Worm (Caenorhabditis elegans) whole organism, young adult: ENCODE results near the gene C15H11.11.

ENCODE experiments used
- B0261.1 ChIP-seq: sonication (generic microtip); optimal IDR thresholded peaks from 2 replicates; lab custom pipeline; 2016; ENCODE audit warnings: mild to moderate bottlenecking, missing genetic modification characterization, moderate library complexity, missing compliant biosample characterization
- F10E7.11 ChIP-seq: sonication (generic microtip); optimal IDR thresholded peaks from 2 replicates; lab custom pipeline; 2017; ENCODE audit warnings: mild to moderate bottlenecking, missing genetic modification characterization, moderate library complexity, missing compliant biosample characterization
- F33H1.4 ChIP-seq: fragments of 200-800 bp; sonication (Bioruptor generic); IDR thresholded peaks from 2 replicates; pipeline ENCODE4 v1.3.6; 2022; ENCODE audit warnings: missing genetic modification reagents, missing genetic modification characterization, missing compliant biosample characterization
- F39B2.1 ChIP-seq: fragments of 200-800 bp; sonication (Bioruptor generic); IDR thresholded peaks from 2 replicates; pipeline ENCODE4 v1.3.6; 2022; ENCODE audit warnings: missing genetic modification reagents, missing genetic modification characterization, missing compliant biosample characterization
- F52B5.7 ChIP-seq: sonication (generic microtip); optimal IDR thresholded peaks from 2 replicates; lab custom pipeline; 2016; ENCODE audit warnings: mild to moderate bottlenecking, missing genetic modification characterization, missing compliant biosample characterization
- F55B11.4 ChIP-seq: sonication (generic microtip); optimal IDR thresholded peaks from 2 replicates; lab custom pipeline; 2016; ENCODE audit warnings: missing compliant biosample characterization, missing genetic modification characterization, borderline replicate concordance; ENCODE audit not compliant: insufficient read depth
- F57C9.4 ChIP-seq: sonication (generic microtip); optimal IDR thresholded peaks from 2 replicates; lab custom pipeline; 2017; ENCODE audit warnings: mild to moderate bottlenecking, missing genetic modification characterization, missing compliant biosample characterization
- K11D2.4 ChIP-seq: fragments of 200-800 bp; sonication (Bioruptor generic); IDR thresholded peaks from 2 replicates; pipeline ENCODE4 v1.3.6; 2022; ENCODE audit warnings: missing genetic modification reagents, missing genetic modification characterization, missing compliant biosample characterization
- Y79H2A.3 ChIP-seq: fragments of 200-800 bp; sonication (Bioruptor generic); conservative IDR thresholded peaks from 2 replicates; pipeline ENCODE4 v1.3.6; 2022; ENCODE audit warnings: missing genetic modification reagents, missing genetic modification characterization, missing compliant biosample characterization
- aptf-2 ChIP-seq: fragments of 200-800 bp; sonication (Bioruptor generic); conservative IDR thresholded peaks from 2 replicates; pipeline ENCODE4 v1.3.6; 2022; ENCODE audit warnings: missing genetic modification reagents, missing genetic modification characterization, missing compliant biosample characterization
- aptf-3 ChIP-seq: fragments of 200-800 bp; sonication (Bioruptor generic); IDR thresholded peaks from 2 replicates; pipeline ENCODE4 v1.3.6; 2022; ENCODE audit warnings: missing genetic modification characterization, missing compliant biosample characterization
- attf-6 ChIP-seq: fragments of 200-800 bp; sonication (Bioruptor generic); IDR thresholded peaks from 2 replicates; pipeline ENCODE4 v1.3.6; 2022; ENCODE audit warnings: missing genetic modification reagents, missing genetic modification characterization, missing compliant biosample characterization
- bed-2 ChIP-seq: fragments of 200-800 bp; sonication (Bioruptor generic); IDR thresholded peaks from 2 replicates; pipeline ENCODE4 v1.3.6; 2022; ENCODE audit warnings: missing genetic modification reagents, missing genetic modification characterization, missing compliant biosample characterization
- ccch-3 ChIP-seq: fragments of 200-800 bp; sonication (Bioruptor generic); optimal IDR thresholded peaks from 2 replicates; lab custom pipeline; 2018; ENCODE audit warnings: mild to moderate bottlenecking, missing genetic modification characterization, missing compliant biosample characterization
- ceh-58 ChIP-seq: fragments of 200-800 bp; sonication (Bioruptor generic); IDR thresholded peaks from 2 replicates; pipeline ENCODE4 v1.3.6; 2022; ENCODE audit warnings: missing genetic modification characterization, missing compliant biosample characterization
- ceh-79 ChIP-seq: sonication (generic microtip); optimal IDR thresholded peaks from 2 replicates; lab custom pipeline; 2017; ENCODE audit warnings: mild to moderate bottlenecking, missing genetic modification characterization, missing compliant biosample characterization
- egrh-3 ChIP-seq: fragments of 200-800 bp; sonication (Bioruptor generic); IDR thresholded peaks from 2 replicates; pipeline ENCODE4 v1.3.6; 2022; ENCODE audit warnings: missing genetic modification reagents, missing genetic modification characterization, missing compliant biosample characterization
- him-1 ChIP-seq: sonication (generic microtip); optimal IDR thresholded peaks from 2 replicates; lab custom pipeline; 2016; ENCODE audit warnings: missing genotype, missing genetic modification reagents, missing genetic modification characterization, missing compliant biosample characterization
- hmg-20 ChIP-seq: fragments of 200-800 bp; sonication (Bioruptor generic); IDR thresholded peaks from 2 replicates; pipeline ENCODE4 v1.3.6; 2022; ENCODE audit warnings: missing genetic modification reagents, missing genetic modification characterization, missing compliant biosample characterization
- hsf-1 ChIP-seq: fragments of 200-800 bp; sonication (Bioruptor generic); IDR thresholded peaks from 2 replicates; pipeline ENCODE4 v1.3.6; 2022; ENCODE audit warnings: missing genetic modification reagents, missing genetic modification characterization, missing compliant biosample characterization
- let-526 ChIP-seq: fragments of 200-800 bp; sonication (Bioruptor generic); IDR thresholded peaks from 2 replicates; pipeline ENCODE4 v1.3.6; 2022; ENCODE audit warnings: missing genetic modification reagents, missing genetic modification characterization, missing compliant biosample characterization
- lin-54 ChIP-seq: fragments of 200-800 bp; sonication (Bioruptor generic); optimal IDR thresholded peaks from 2 replicates; lab custom pipeline; 2018; ENCODE audit warnings: mild to moderate bottlenecking, missing genetic modification characterization, missing compliant biosample characterization
- nfya-1 ChIP-seq: sonication (generic microtip); optimal IDR thresholded peaks from 2 replicates; lab custom pipeline; 2017; ENCODE audit warnings: antibody characterized with exemption, missing compliant biosample characterization, missing genetic modification characterization, borderline replicate concordance; ENCODE audit not compliant: insufficient read depth
- nfya-2 ChIP-seq: fragments of 200-800 bp; sonication (Bioruptor generic); IDR thresholded peaks from 2 replicates; pipeline ENCODE4 v1.3.6; 2022; ENCODE audit warnings: missing genetic modification reagents, missing genetic modification characterization, missing compliant biosample characterization
- nhr-90 ChIP-seq: sonication (generic microtip); optimal IDR thresholded peaks from 2 replicates; lab custom pipeline; 2016; ENCODE audit warnings: missing genotype, mild to moderate bottlenecking, missing genetic modification characterization, missing compliant biosample characterization
- pbrm-1 ChIP-seq: fragments of 200-800 bp; sonication (Bioruptor generic); IDR thresholded peaks from 2 replicates; pipeline ENCODE4 v1.3.6; 2022; ENCODE audit warnings: missing genetic modification reagents, missing genetic modification characterization, missing compliant biosample characterization
- rcor-1 ChIP-seq: fragments of 200-800 bp; sonication (Bioruptor generic); IDR thresholded peaks from 2 replicates; pipeline ENCODE4 v1.3.6; 2022; ENCODE audit warnings: missing genetic modification reagents, missing genetic modification characterization, missing compliant biosample characterization
- sdz-38 ChIP-seq: sonication (generic microtip); optimal IDR thresholded peaks from 2 replicates; lab custom pipeline; 2016; ENCODE audit warnings: missing genotype, missing genetic modification characterization, missing compliant biosample characterization
- snpc-4 ChIP-seq, 5 experiments: fragments of 150-350 bp in 1 of 5; sonication (generic microtip) in 4 of 5; optimal IDR thresholded peaks; 2 replicates each; lab custom pipeline; 2014 to 2018; ENCODE audit warnings: missing genetic modification characterization in 5 of 5, missing biosample characterization in 3 of 5, antibody characterized with exemption in 2 of 5, mild to moderate bottlenecking in 2 of 5, missing compliant biosample characterization in 2 of 5, missing genotype in 2 of 5, moderate library complexity in 2 of 5, missing genetic modification reagents in 1 of 5
- tbx-9 ChIP-seq: sonication (generic microtip); optimal IDR thresholded peaks from 2 replicates; lab custom pipeline; 2016; ENCODE audit warnings: borderline replicate concordance, missing genetic modification characterization, inconsistent platforms, missing compliant biosample characterization
- unc-130 ChIP-seq: sonication (generic microtip); optimal IDR thresholded peaks from 2 replicates; lab custom pipeline; 2016; ENCODE audit warnings: missing genetic modification reagents, missing genetic modification characterization, missing compliant biosample characterization
- xnd-1 ChIP-seq: sonication (generic microtip); optimal IDR thresholded peaks from 2 replicates; lab custom pipeline; 2016; ENCODE audit warnings: missing genotype, missing genetic modification reagents, missing genetic modification characterization, missing compliant biosample characterization
- ztf-28 ChIP-seq: fragments of 200-800 bp; sonication (Bioruptor generic); IDR thresholded peaks from 2 replicates; pipeline ENCODE4 v1.3.6; 2022; ENCODE audit warnings: missing genetic modification reagents, missing genetic modification characterization, missing compliant biosample characterization

The C15H11.11 gene

DNA sequence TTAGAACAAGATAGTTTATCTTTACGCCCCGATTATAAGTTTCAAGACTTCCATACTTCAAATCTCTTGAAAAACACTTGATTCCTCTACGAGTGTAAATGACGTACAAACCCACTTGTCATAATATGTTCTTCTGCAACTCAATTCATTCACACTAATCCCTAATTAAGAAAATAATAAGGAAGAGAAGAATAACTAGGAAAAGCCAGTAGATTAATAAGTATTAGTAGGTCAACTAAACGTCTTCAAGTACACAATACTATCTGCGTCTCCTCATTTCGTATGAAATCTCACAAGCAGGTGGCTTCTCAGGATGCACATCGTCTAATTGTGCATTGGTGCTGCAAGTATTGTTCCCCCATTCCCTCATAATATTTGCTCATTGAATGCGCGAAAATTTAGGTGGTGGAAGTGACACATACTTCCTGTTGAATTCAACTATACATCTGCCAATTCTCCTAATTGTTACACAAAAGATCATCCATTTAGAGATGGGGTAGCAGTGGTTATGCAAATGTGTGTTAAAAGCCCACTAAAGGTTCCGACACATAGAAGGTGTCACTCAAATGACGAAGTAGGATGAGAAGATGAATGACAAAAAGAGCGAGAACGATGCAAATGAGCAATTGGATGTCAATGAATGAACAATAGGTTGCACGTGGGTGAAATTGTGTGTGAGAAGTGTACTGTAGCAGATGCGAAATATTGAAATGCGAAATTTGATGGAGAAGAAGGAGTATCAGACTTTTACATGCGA is 11.9 kb downstream of the C15H11.11 start:
- TF ChIP-seq F57C9.4 (no peak), sdz-38 (tag; lab: Kevin White, UChicago) (no peak), nhr-90 (tag; lab: Kevin White, UChicago) (no peak), bed-2 (GFP tag; lab: Robert Waterston, UW) (no peak), F33H1.4 (no peak), F52B5.7 (tag; lab: Kevin White, UChicago) (no peak)

DNA sequence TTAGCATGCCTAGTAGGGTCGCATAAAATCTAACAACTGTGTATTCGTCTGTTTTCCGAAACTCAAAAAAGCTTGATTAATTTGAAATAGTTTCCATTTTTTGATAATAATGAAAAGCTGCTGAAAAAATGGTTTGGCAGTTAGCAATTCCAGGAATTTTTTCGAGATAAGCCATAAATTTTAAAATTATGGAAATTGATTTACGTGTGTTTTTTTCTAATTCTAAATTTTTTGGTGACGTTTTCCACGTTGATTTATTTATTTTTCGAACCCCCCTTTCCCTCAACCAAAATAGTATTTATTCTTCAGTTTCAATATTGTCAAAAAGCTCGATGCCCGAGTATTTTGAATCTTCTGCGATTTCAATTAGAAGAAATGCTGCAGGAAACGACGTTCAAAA is 13.6 kb downstream of the C15H11.11 start, which contains the start of gene F23B12.1:
F23B12.1 (plus strand) TSS at position 301 of the 400 bp plus-strand sequence.
- no peak for TF ChIP-seq Y79H2A.3 (GFP tag; lab: Robert Waterston, UW)
- no peak for TF ChIP-seq F55B11.4 (tag; lab: Kevin White, UChicago)
- TF ChIP-seq sdz-38 (tag; lab: Kevin White, UChicago) = no peak
- TF ChIP-seq nfya-1 = no peak
- TF ChIP-seq let-526 (GFP tag; lab: Robert Waterston, UW) = no peak
- no peak for TF ChIP-seq K11D2.4 (GFP tag; lab: Robert Waterston, UW)
- no peak for TF ChIP-seq F39B2.1 (GFP tag; lab: Robert Waterston, UW)
- TF ChIP-seq rcor-1 (GFP tag; lab: Robert Waterston, UW) = no peak
- TF ChIP-seq lin-54 = no peak
- no peak for TF ChIP-seq tbx-9 (tag; lab: Kevin White, UChicago)
- TF ChIP-seq unc-130 (GFP tag; lab: Kevin White, UChicago) = no peak
- TF ChIP-seq hsf-1 (GFP tag; lab: Robert Waterston, UW) = no peak
- TF ChIP-seq hmg-20 = no peak
- no peak for TF ChIP-seq ceh-58 (GFP tag; lab: Robert Waterston, UW)

DNA sequence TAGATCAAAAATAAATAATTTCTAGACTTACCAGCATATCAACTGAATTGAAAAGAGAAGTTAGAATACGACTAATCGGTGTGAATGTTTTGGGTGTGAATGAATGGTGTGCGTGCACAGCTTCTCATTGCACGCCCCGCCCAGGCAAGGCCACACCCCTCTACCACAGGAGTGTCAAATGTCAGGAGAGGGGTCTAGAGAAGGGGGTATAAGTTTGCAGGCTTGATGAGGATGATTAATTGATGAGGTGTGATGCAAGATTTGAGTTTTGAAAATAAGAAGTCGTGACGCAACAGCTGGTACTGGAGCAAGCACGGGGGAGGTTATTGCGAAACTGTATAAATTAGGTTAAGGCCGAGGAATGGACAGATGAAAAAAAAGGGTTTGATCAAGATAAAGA is 17.0 kb downstream of the C15H11.11 start, which contains the start of gene egl-1:
egl-1 (minus strand) TSS at position 101 of the 400 bp plus-strand sequence.
- TF ChIP-seq sdz-38 (tag; lab: Kevin White, UChicago) = no peak
- no peak for TF ChIP-seq aptf-2
- TF ChIP-seq aptf-3 = 0 out of 2 replicates have a peak, but pooled peaks have one; percentile 35

- TF ChIP-seq F10E7.11 (no peak), B0261.1 (no peak), ceh-79 (tag; lab: Kevin White, UChicago) (no peak), Y79H2A.3 (GFP tag; lab: Robert Waterston, UW) (no peak), lin-54 (no peak), xnd-1 (tag; lab: Kevin White, UChicago) (no peak), egrh-3 (no peak), pbrm-1 (no peak), attf-6 (no peak), ztf-28 (no peak), nfya-2 (no peak), ccch-3 (GFP tag; lab: Kevin White, UChicago) (no peak), snpc-4 (GFP tag; optimal IDR thresholded peaks at IDR 0.05; lab: Kevin White, UChicago) (no peak), snpc-4 (tag; optimal IDR thresholded peaks at IDR 0.05; lab: Kevin White, UChicago) (no peak), him-1 (tag; lab: Kevin White, UChicago) (no peak)
- TF ChIP-seq, all 124 proteins: peak for 0
Observed at ce11 chrV:14433584-14433983, 18.3 kb downstream of the C15H11.11 start.
